Fruit fly (Drosophila melanogaster) whole organism, embryonic: ENCODE data around the gene bsk.
A peak's percentile ranks its signal among the peaks of the same experiment; 100 is the strongest.

ENCODE experiments used
- Atf-2 ChIP-seq: fragments of 200-800 bp; sonication (Bioruptor generic); optimal IDR thresholded peaks from 2 replicates; lab custom pipeline; 2016; ENCODE audit warnings: missing biosample characterization, missing genetic modification characterization
- Bgb ChIP-seq: fragments of 200-800 bp; sonication (Bioruptor generic); IDR thresholded peaks from 2 replicates; pipeline ENCODE4 v1.3.6; 2022; ENCODE audit warnings: missing biosample characterization, missing genetic modification characterization; ENCODE audit not compliant: partially characterized antibody
- CG10959 ChIP-seq: fragments of 200-800 bp; sonication (Bioruptor generic); IDR thresholded peaks from 2 replicates; pipeline ENCODE4 v1.3.6; 2022; ENCODE audit warnings: missing biosample characterization, missing genetic modification characterization
- CG12659 ChIP-seq: fragments of 200-800 bp; sonication (Bioruptor generic); optimal IDR thresholded peaks from 3 replicates; lab custom pipeline; 2017; ENCODE audit warnings: mild to moderate bottlenecking, missing biosample characterization, missing genetic modification reagents, missing genetic modification characterization
- CG13624 ChIP-seq: fragments of 200-800 bp; sonication (Bioruptor generic); optimal IDR thresholded peaks from 2 replicates; lab custom pipeline; 2016; ENCODE audit warnings: missing biosample characterization, missing genetic modification characterization
- CG17802 ChIP-seq: fragments of 200-800 bp; sonication (Bioruptor generic); optimal IDR thresholded peaks from 2 replicates; lab custom pipeline; 2018; ENCODE audit warnings: missing biosample characterization, mild to moderate bottlenecking, missing genetic modification characterization, moderate library complexity
- CG2116 ChIP-seq: fragments of 200-800 bp; sonication (Bioruptor generic); optimal IDR thresholded peaks from 3 replicates; lab custom pipeline; 2018; ENCODE audit warnings: missing biosample characterization, mild to moderate bottlenecking, missing genetic modification characterization
- CG2129 ChIP-seq: fragments of 200-800 bp; sonication (Bioruptor generic); IDR thresholded peaks from 2 replicates; pipeline ENCODE4 v1.3.6; 2022; ENCODE audit warnings: missing biosample characterization, missing genetic modification characterization; ENCODE audit not compliant: partially characterized antibody
- CG2678 ChIP-seq: fragments of 200-800 bp; sonication (Bioruptor generic); optimal IDR thresholded peaks from 3 replicates; lab custom pipeline; 2019; ENCODE audit warnings: missing biosample characterization, mild to moderate bottlenecking, missing genetic modification characterization, moderate library complexity
- CG30020 ChIP-seq: fragments of 200-800 bp; optimal IDR thresholded peaks from 2 replicates; lab custom pipeline; 2019; ENCODE audit warnings: missing biosample characterization, mild to moderate bottlenecking, missing genetic modification characterization, moderate library complexity
- CG31365 ChIP-seq: fragments of 200-800 bp; sonication (Bioruptor generic); optimal IDR thresholded peaks from 2 replicates; lab custom pipeline; 2018; ENCODE audit warnings: missing biosample characterization, mild to moderate bottlenecking, missing genetic modification characterization
- CG34224 ChIP-seq: fragments of 200-800 bp; sonication (Bioruptor generic); IDR thresholded peaks from 3 replicates; pipeline ENCODE4 v1.3.6; 2022; ENCODE audit warnings: missing biosample characterization, missing genetic modification characterization; ENCODE audit not compliant: partially characterized antibody
- CG3995 ChIP-seq: fragments of 200-800 bp; sonication (Bioruptor generic); optimal IDR thresholded peaks from 3 replicates; lab custom pipeline; 2016; ENCODE audit warnings: missing biosample characterization, missing genetic modification characterization
- CG7357 ChIP-seq: fragments of 200-800 bp; sonication (Bioruptor generic); IDR thresholded peaks from 3 replicates; pipeline ENCODE4 v1.3.6; 2022; ENCODE audit warnings: missing biosample characterization, missing genetic modification characterization
- CG8290 ChIP-seq, 3 experiments: fragments of 200-800 bp; sonication (Bioruptor generic); optimal IDR thresholded peaks; 2 replicates each; lab custom pipeline; 2016 to 2019; ENCODE audit warnings: missing biosample characterization in 3 of 3, missing genetic modification characterization in 3 of 3, mild to moderate bottlenecking in 2 of 3, moderate library complexity in 1 of 3
- Camta ChIP-seq: fragments of 200-800 bp; sonication (Bioruptor generic); optimal IDR thresholded peaks from 2 replicates; lab custom pipeline; 2016; ENCODE audit warnings: missing biosample characterization, missing genetic modification characterization
- Dll ChIP-seq: fragments of 200-800 bp; sonication (Bioruptor generic); IDR thresholded peaks from 4 replicates; pipeline ENCODE4 v1.3.6; 2022; ENCODE audit warnings: missing biosample characterization, missing genetic modification characterization; ENCODE audit not compliant: partially characterized antibody
- Doc3 ChIP-seq: fragments of 200-800 bp; sonication (Bioruptor generic); IDR thresholded peaks from 3 replicates; pipeline ENCODE4 v1.3.6; 2022; ENCODE audit warnings: missing biosample characterization, missing genetic modification characterization; ENCODE audit not compliant: partially characterized antibody
- Dp ChIP-seq: fragments of 200-800 bp; sonication (Bioruptor generic); optimal IDR thresholded peaks from 2 replicates; lab custom pipeline; 2018; ENCODE audit warnings: missing biosample characterization, mild to moderate bottlenecking, missing genetic modification characterization, moderate library complexity
- E2f2 ChIP-seq: fragments of 200-800 bp; sonication (Bioruptor generic); IDR thresholded peaks from 2 replicates; pipeline ENCODE4 v1.3.6; 2022; ENCODE audit warnings: missing biosample characterization, missing genetic modification characterization
- H2.0 ChIP-seq: fragments of 200-800 bp; sonication (Bioruptor generic); IDR thresholded peaks from 2 replicates; pipeline ENCODE4 v1.3.6; 2022; ENCODE audit warnings: missing biosample characterization, missing genetic modification characterization
- HLH4C ChIP-seq: fragments of 200-800 bp; sonication (Bioruptor generic); IDR thresholded peaks from 3 replicates; pipeline ENCODE4 v1.3.6; 2022; ENCODE audit warnings: missing biosample characterization, missing genetic modification characterization; ENCODE audit not compliant: partially characterized antibody
- Hey ChIP-seq: fragments of 200-800 bp; sonication (Bioruptor generic); optimal IDR thresholded peaks from 3 replicates; lab custom pipeline; 2018; ENCODE audit warnings: missing biosample characterization, mild to moderate bottlenecking, missing genetic modification characterization
- MBD-R2 ChIP-seq: fragments of 200-800 bp; sonication (Bioruptor generic); IDR thresholded peaks from 2 replicates; pipeline ENCODE4 v1.3.6; 2022; ENCODE audit warnings: missing biosample characterization, missing genetic modification characterization
- MESR4 ChIP-seq: fragments of 200-800 bp; sonication (Bioruptor generic); optimal IDR thresholded peaks from 2 replicates; lab custom pipeline; 2018; ENCODE audit warnings: missing biosample characterization, mild to moderate bottlenecking, missing genetic modification characterization, moderate library complexity
- Med ChIP-seq: fragments of 200-800 bp; sonication (Bioruptor generic); peaks from one replicate; lab custom pipeline; 2016; ENCODE audit warnings: missing biosample characterization, missing genetic modification characterization, mild to moderate bottlenecking, inconsistent platforms, moderate library complexity
- Opbp ChIP-seq: fragments of 200-800 bp; sonication (Bioruptor generic); IDR thresholded peaks from 3 replicates; pipeline ENCODE4 v1.3.6; 2022; ENCODE audit warnings: missing biosample characterization, missing genetic modification characterization; ENCODE audit not compliant: partially characterized antibody
- Scr ChIP-seq: fragments of 200-800 bp; sonication (Bioruptor generic); IDR thresholded peaks from 2 replicates; pipeline ENCODE4 v1.3.6; 2022; ENCODE audit warnings: missing biosample characterization, missing genetic modification characterization; ENCODE audit not compliant: partially characterized antibody
- Side ChIP-seq: fragments of 200-800 bp; sonication (Bioruptor generic); optimal IDR thresholded peaks from 2 replicates; lab custom pipeline; 2016; ENCODE audit warnings: missing biosample characterization, missing genetic modification characterization
- ab ChIP-seq: fragments of 200-800 bp; sonication (Bioruptor generic); optimal IDR thresholded peaks from 2 replicates; lab custom pipeline; 2016; ENCODE audit warnings: missing biosample characterization, missing genetic modification characterization
- amos ChIP-seq: fragments of 200-800 bp; sonication (Bioruptor generic); IDR thresholded peaks from 2 replicates; pipeline ENCODE4 v1.3.6; 2022; ENCODE audit warnings: missing biosample characterization, missing genetic modification characterization; ENCODE audit not compliant: partially characterized antibody
- bbx ChIP-seq: fragments of 200-800 bp; sonication (Bioruptor generic); IDR thresholded peaks from 2 replicates; pipeline ENCODE4 v1.3.6; 2022; ENCODE audit warnings: missing biosample characterization, missing genetic modification characterization; ENCODE audit not compliant: partially characterized antibody
- chinmo ChIP-seq: fragments of 200-800 bp; sonication (Bioruptor generic); IDR thresholded peaks from 4 replicates; pipeline ENCODE4 v1.3.6; 2022; ENCODE audit warnings: missing biosample characterization, missing genetic modification characterization; ENCODE audit not compliant: partially characterized antibody
- eve ChIP-seq, 2 experiments: fragments of >200 bp; optimal IDR thresholded peaks; 2 replicates each; lab custom pipeline; 2017; ENCODE audit warnings: missing biosample characterization in 2 of 2, missing genetic modification characterization in 2 of 2
- eyg ChIP-seq: fragments of 200-800 bp; sonication (Bioruptor generic); optimal IDR thresholded peaks from 3 replicates; lab custom pipeline; 2016; ENCODE audit warnings: missing biosample characterization, missing genetic modification characterization
- hb ChIP-seq: fragments of 200-800 bp; sonication (Bioruptor generic); IDR thresholded peaks from 3 replicates; pipeline ENCODE4 v1.3.6; 2022; ENCODE audit warnings: missing biosample characterization, missing genetic modification characterization; ENCODE audit not compliant: partially characterized antibody
- mam ChIP-seq: fragments of 200-800 bp; sonication (Bioruptor generic); optimal IDR thresholded peaks from 3 replicates; lab custom pipeline; 2016; ENCODE audit warnings: missing biosample characterization, missing genetic modification characterization
- mld ChIP-seq: fragments of 200-800 bp; sonication (Bioruptor generic); IDR thresholded peaks from 3 replicates; pipeline ENCODE4 v1.3.6; 2022; ENCODE audit warnings: missing biosample characterization, missing genetic modification characterization; ENCODE audit not compliant: partially characterized antibody
- nerfin-2 ChIP-seq: fragments of 200-800 bp; sonication (Bioruptor generic); IDR thresholded peaks from 2 replicates; pipeline ENCODE4 v1.3.6; 2022; ENCODE audit warnings: missing biosample characterization, missing genetic modification characterization; ENCODE audit not compliant: partially characterized antibody
- pita ChIP-seq: fragments of 200-800 bp; sonication (Bioruptor generic); optimal IDR thresholded peaks from 2 replicates; lab custom pipeline; 2017; ENCODE audit warnings: missing biosample characterization, mild to moderate bottlenecking, missing genetic modification characterization
- pzg ChIP-seq: fragments of 200-800 bp; sonication (Bioruptor generic); optimal IDR thresholded peaks from 3 replicates; lab custom pipeline; 2018; ENCODE audit warnings: missing biosample characterization, mild to moderate bottlenecking, missing genetic modification characterization, moderate library complexity
- repo ChIP-seq: fragments of 200-800 bp; sonication (Bioruptor generic); optimal IDR thresholded peaks from 2 replicates; lab custom pipeline; 2016; ENCODE audit warnings: missing biosample characterization, missing genetic modification characterization
- row ChIP-seq: fragments of 200-800 bp; sonication (Bioruptor generic); IDR thresholded peaks from 3 replicates; pipeline ENCODE4 v1.3.6; 2022; ENCODE audit warnings: missing biosample characterization, missing genetic modification characterization
- tap ChIP-seq: fragments of 200-800 bp; optimal IDR thresholded peaks from 3 replicates; lab custom pipeline; 2019; ENCODE audit warnings: missing biosample characterization, mild to moderate bottlenecking, missing genetic modification characterization, moderate library complexity
- tna ChIP-seq: fragments of 200-800 bp; sonication (Bioruptor generic); IDR thresholded peaks from 2 replicates; pipeline ENCODE4 v1.3.6; 2022; ENCODE audit warnings: missing biosample characterization, missing genetic modification characterization; ENCODE audit not compliant: partially characterized antibody
- trem ChIP-seq: fragments of 200-800 bp; optimal IDR thresholded peaks from 3 replicates; lab custom pipeline; 2019; ENCODE audit warnings: missing biosample characterization, mild to moderate bottlenecking, missing genetic modification characterization, moderate library complexity
- twi ChIP-seq: fragments of 200-800 bp; optimal IDR thresholded peaks from 2 replicates; lab custom pipeline; 2019; ENCODE audit warnings: missing biosample characterization, mild to moderate bottlenecking, missing genetic modification characterization, moderate library complexity
- vnd ChIP-seq: fragments of 200-800 bp; sonication (Bioruptor generic); IDR thresholded peaks from 3 replicates; pipeline ENCODE4 v1.3.6; 2022; ENCODE audit warnings: missing biosample characterization, missing genetic modification characterization; ENCODE audit not compliant: partially characterized antibody

Gene bsk

DNA sequence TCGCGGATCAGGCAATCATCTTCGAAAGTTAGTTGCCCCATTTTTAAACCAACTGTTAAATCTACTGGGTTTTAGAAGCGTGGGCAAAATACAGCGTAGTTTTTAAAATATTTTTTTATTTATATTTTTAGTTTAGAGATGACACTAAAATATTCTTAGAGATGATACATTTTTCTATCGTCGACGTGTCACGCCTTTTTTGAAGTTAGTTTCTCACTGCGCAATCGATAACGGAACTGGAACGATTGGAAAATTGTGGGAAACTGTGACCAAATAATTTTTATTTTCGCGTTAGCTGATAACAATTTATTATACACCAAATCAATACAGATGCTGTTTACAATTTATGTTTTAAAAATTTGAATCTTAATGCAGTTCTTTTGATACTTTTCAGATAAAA is 28.4 kb upstream of the bsk start, which contains the start of gene Utx (continued):
- TF ChIP-seq nerfin-2 (GFP tag; lab: Robert Waterston, UW): peak; percentile 48; the same call in 1 of the 2 replicates
- TF ChIP-seq repo (GFP tag; lab: Kevin White, UChicago): no peak
- peak; percentile 49 for TF ChIP-seq CG2116 (GFP tag; lab: Kevin White, UChicago)
- TF ChIP-seq CG7357 (GFP tag; lab: Robert Waterston, UW): peak; percentile 89
- peak; percentile 66; the same call in 1 of the 3 replicates for TF ChIP-seq mld (GFP tag; lab: Robert Waterston, UW)
- peak; percentile 53; the same call in 2 of the 3 replicates for TF ChIP-seq hb (GFP tag; lab: Robert Waterston, UW)
- TF ChIP-seq Opbp: peak; percentile 92
- TF ChIP-seq CG3995 (GFP tag; lab: Kevin White, UChicago): peak; percentile 96
- TF ChIP-seq H2.0: no peak
- 0 out of 4 replicates have a peak, but pooled peaks have one; percentile 49 for TF ChIP-seq chinmo
- TF ChIP-seq Side: no peak
- TF ChIP-seq pzg (GFP tag; lab: Kevin White, UChicago): peak; percentile 77
- no peak for TF ChIP-seq CG2678 (tag; lab: Kevin White, UChicago)
- no peak for TF ChIP-seq CG10959
- peak; percentile 91 for TF ChIP-seq amos (GFP tag; lab: Robert Waterston, UW)
- no peak for TF ChIP-seq pita (GFP tag; lab: Kevin White, UChicago)
- TF ChIP-seq Bgb (GFP tag; lab: Robert Waterston, UW): peak; percentile 88
- no peak for TF ChIP-seq Atf-2 (GFP tag; lab: Kevin White, UChicago)
- peak; percentile 4 for TF ChIP-seq mam (GFP tag; lab: Kevin White, UChicago)
- TF ChIP-seq MESR4 (GFP tag; lab: Kevin White, UChicago): peak; percentile 31
- TF ChIP-seq ab: no peak
- peak; percentile 74 for TF ChIP-seq Dll
- TF ChIP-seq Camta: no peak
- peak; percentile 45 for TF ChIP-seq CG12659
- peak; percentile 78 for TF ChIP-seq HLH4C (GFP tag; lab: Robert Waterston, UW)
- TF ChIP-seq CG13624: peak; percentile 5
- peak; percentile 96 for TF ChIP-seq CG30020 (tag; lab: Kevin White, UChicago)
- TF ChIP-seq bbx (GFP tag; lab: Robert Waterston, UW): peak; percentile 87
- TF ChIP-seq Med (GFP tag; lab: Kevin White, UChicago): no peak
- peak; percentile 69 for TF ChIP-seq tna (GFP tag; lab: Robert Waterston, UW)
- peak; percentile 79 for TF ChIP-seq Doc3 (GFP tag; lab: Robert Waterston, UW)
- TF ChIP-seq trem (tag; lab: Kevin White, UChicago): peak; percentile 49
- TF ChIP-seq Hey: no peak
- peak; percentile 45 for TF ChIP-seq Dp
- peak; percentile 5 for TF ChIP-seq CG8290 (GFP tag; optimal IDR thresholded peaks at IDR 0.05; lab: Kevin White, UChicago)
- no peak for TF ChIP-seq CG8290 (tag; optimal IDR thresholded peaks at IDR 0.05; lab: Kevin White, UChicago)
- no peak for TF ChIP-seq eyg (GFP tag; lab: Kevin White, UChicago)
- peak; percentile 80 for TF ChIP-seq Scr
- peak; percentile 81 for TF ChIP-seq CG34224
- peak; percentile 76 for TF ChIP-seq vnd
- TF ChIP-seq eve (GFP tag; optimal IDR thresholded peaks at IDR 0.05; lab: Kevin White, UChicago): no peak
- TF ChIP-seq E2f2: peak; percentile 79
- no peak for TF ChIP-seq twi (tag; lab: Kevin White, UChicago)
- TF ChIP-seq CG31365 (tag; lab: Kevin White, UChicago): no peak
- TF ChIP-seq CG17802 (tag; lab: Kevin White, UChicago): peak; percentile 80
- peak; percentile 87 for TF ChIP-seq row (GFP tag; lab: Robert Waterston, UW)
- peak; percentile 33; the same call in 1 of the 2 replicates for TF ChIP-seq MBD-R2
- no peak for TF ChIP-seq tap
- peak; percentile 39; the same call in 1 of the 2 replicates for TF ChIP-seq CG2129 (GFP tag; lab: Robert Waterston, UW)
